Worm (Caenorhabditis elegans): Measurements from ENCODE around the gene C05E11.3.

C05E11.3 gene

DNA sequence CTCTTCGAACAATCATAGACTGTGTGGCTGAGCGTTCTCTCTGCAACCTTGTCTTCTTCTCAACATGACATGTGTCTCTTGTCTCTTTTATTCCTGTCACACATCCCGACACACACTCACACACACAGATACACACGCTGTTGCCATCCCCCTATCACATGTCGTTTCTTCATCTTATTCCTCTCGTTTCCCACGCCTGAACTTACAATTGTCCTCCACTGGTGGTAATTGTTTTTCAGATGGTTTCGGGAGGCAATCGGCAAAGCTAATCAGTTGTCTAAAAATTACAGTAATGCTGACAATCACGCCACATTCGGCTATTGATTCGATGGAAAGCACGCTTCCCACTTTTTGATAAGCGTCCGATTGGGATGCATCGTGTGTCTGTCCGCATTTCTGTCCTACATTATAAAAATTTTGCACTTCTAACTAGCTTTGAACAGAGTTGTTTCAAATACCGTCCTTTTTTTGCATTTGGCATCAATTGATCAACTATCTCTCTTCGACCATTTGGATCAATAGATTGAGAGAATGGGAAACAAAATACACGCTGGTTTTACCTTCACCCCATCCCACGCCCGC, 45.8 kb upstream of the C05E11.3 start, which contains the start of gene nhr-35 (continued):
- TF ChIP-seq rbr-2 (tag; optimal IDR thresholded peaks at IDR 0.05) (peak; percentile 19), mep-1 (tag; optimal IDR thresholded peaks at IDR 0.05) (peak; percentile 73), ZK546.5 (tag; optimal IDR thresholded peaks at IDR 0.05) (no peak), jun-1 (tag; optimal IDR thresholded peaks at IDR 0.05) (peak; percentile 29), hlh-30 (tag; optimal IDR thresholded peaks at IDR 0.05; ENCODE audit: insufficient read depth) (peak; percentile 99), F49E8.2 (tag; optimal IDR thresholded peaks at IDR 0.05; ENCODE audit: borderline replicate concordance) (no peak), dmd-9 (GFP tag; IDR thresholded peaks at IDR 0.05) (0 out of 2 replicates have a peak, but pooled peaks have one; percentile 43), attf-4 (tag; optimal IDR thresholded peaks at IDR 0.05) (no peak), Y5F2A.4 (GFP tag; optimal IDR thresholded peaks at IDR 0.05) (no peak), mdl-1 (tag; optimal IDR thresholded peaks at IDR 0.05) (peak; percentile 42 to 90), lim-7 (GFP tag; IDR thresholded peaks at IDR 0.05) (no peak)

ce11 chrX:4534112-4534511, 43.9 kb upstream of the C05E11.3 start:
- TF ChIP-seq nhr-28 (tag; optimal IDR thresholded peaks at IDR 0.05) (peak; percentile 54), fkh-10 (GFP tag; optimal IDR thresholded peaks at IDR 0.05) (no peak), tag-97 (GFP tag; IDR thresholded peaks at IDR 0.05) (no peak), pqm-1 (tag; optimal IDR thresholded peaks at IDR 0.05) (peak; percentile 37), daf-8 (GFP tag; IDR thresholded peaks at IDR 0.05) (no peak), dmd-6 (GFP tag; IDR thresholded peaks at IDR 0.05) (0 out of 2 replicates have a peak, but pooled peaks have one; percentile 10), dve-1 (tag; optimal IDR thresholded peaks at IDR 0.05; ENCODE audit: insufficient read depth) (peak; percentile 8), Y105C5A.15 (GFP tag; IDR thresholded peaks at IDR 0.05) (no peak), ztf-11 (tag; optimal IDR thresholded peaks at IDR 0.05) (no peak), lin-38 (GFP tag; IDR thresholded peaks at IDR 0.05) (no peak), mes-2 (tag; optimal IDR thresholded peaks at IDR 0.05; ENCODE audit: poor library complexity, severe bottlenecking) (no peak), F10B5.3 (tag; optimal IDR thresholded peaks at IDR 0.05) (no peak), daf-16 (GFP tag; optimal IDR thresholded peaks at IDR 0.05) (no peak), daf-16 (tag; optimal IDR thresholded peaks at IDR 0.05) (peak; percentile 65), zag-1 (tag; optimal IDR thresholded peaks at IDR 0.05) (no peak), Y75B8A.6 (GFP tag; IDR thresholded peaks at IDR 0.05) (no peak), hlh-11 (tag; optimal IDR thresholded peaks at IDR 0.05) (peak; percentile 21), hif-1 (tag; optimal IDR thresholded peaks at IDR 0.05) (no peak)

DNA sequence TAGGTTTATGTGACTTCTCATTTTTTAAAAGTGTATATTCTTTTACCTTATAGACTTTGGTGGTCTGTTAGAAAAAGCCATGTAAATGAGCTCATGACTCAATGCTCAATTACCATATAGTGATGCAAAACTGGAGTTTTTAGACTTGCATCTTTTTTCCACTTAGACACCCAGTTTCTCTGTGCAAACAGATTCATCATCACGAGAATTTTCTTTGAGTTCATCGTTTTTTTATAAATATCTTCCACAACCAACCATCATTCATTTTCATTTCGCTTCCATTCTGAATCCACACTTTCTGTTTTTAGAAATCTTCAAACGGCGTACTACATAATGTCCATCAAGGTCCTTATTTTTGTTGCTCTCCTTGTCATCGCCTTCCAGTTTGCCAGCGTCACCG, 33.5 kb upstream of the C05E11.3 start, which contains the start of gene C07A12.2:
C07A12.2 (plus strand) TSS at position 301 of the 400 bp plus-strand sequence.
- TF ChIP-seq snpc-4 (tag; optimal IDR thresholded peaks at IDR 0.05) (no peak), zip-2 (tag; optimal IDR thresholded peaks at IDR 0.05) (no peak), tra-1 (GFP tag; IDR thresholded peaks at IDR 0.05) (no peak), ceh-28 (tag; optimal IDR thresholded peaks at IDR 0.05) (no peak), zfp-2 (tag; optimal IDR thresholded peaks at IDR 0.05) (no peak), lin-38 (GFP tag; IDR thresholded peaks at IDR 0.05) (no peak), nhr-76 (tag; optimal IDR thresholded peaks at IDR 0.05) (no peak), unc-130 (GFP tag; optimal IDR thresholded peaks at IDR 0.05) (no peak), duxl-1 (tag; optimal IDR thresholded peaks at IDR 0.05; ENCODE audit: poor library complexity) (no peak), nhr-48 (tag; optimal IDR thresholded peaks at IDR 0.05) (no peak)

Data from whole organism, L4 larva.